Fruit fly (Drosophila melanogaster) S2 (cell line): ENCODE measurements around the gene CG14326.

Source experiments
- CG8478 ChIP-seq: fragments of >200 bp; optimal IDR thresholded peaks from 2 replicates; lab custom pipeline; 2018
- CTCF ChIP-seq, 2 experiments: fragments of >200 bp; optimal IDR thresholded peaks; 2 replicates each; lab custom pipeline; 2018

The CG14326 gene

DNA sequence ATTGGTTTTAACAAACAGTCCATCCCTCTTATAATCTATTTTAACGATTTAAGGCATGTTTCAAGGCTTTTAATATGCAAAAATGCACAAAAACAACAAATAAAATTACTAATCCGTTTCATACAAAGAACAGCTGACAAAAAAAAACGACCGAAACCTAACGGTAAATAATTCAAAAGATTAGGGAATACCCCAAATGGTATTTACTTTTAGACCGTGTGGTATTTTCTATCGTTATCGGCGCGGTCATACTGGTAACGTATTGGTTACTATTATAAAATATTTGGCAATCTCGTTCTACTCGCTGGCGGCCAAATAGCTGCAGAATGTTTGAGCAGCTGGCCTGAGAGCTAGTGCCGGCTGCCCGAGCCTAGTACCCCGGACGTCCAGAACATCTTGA, 13.0 kb upstream of the CG14326 start, which contains the start of gene sll:
TSS of gene sll (plus strand) at position 235 of the 400 bp plus-strand sequence.
- TF ChIP-seq CG8478 (no peak), CTCF (optimal IDR thresholded peaks at IDR 0.05; lab: Kevin White, UChicago) (no peak)

DNA sequence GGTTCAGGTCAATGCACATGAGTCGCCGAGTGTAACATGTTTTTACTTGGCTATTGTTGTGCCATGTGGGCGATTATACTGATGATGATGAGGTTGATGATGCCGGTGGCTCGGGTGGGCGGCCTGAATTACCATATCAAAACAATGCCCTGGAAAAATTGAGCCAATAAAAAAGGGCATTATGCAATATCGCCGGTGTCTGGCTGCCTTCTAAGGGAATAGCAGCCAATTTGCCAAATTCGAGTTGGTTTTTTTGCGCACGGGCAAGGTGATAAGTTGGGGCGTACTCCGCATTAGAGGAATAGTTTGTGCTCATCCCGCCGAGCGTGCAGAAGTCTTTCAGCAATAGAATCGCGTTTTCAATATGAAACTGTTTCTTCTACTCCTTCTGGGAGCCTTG, 9.8 kb upstream of the CG14326 start, which contains the start of gene CG14329:
TSS of gene CG14329 (plus strand) at position 301 of the 400 bp plus-strand sequence.
- TF ChIP-seq CG8478 (no peak), CTCF (optimal IDR thresholded peaks at IDR 0.05; lab: Kevin White, UChicago) (no peak)

DNA sequence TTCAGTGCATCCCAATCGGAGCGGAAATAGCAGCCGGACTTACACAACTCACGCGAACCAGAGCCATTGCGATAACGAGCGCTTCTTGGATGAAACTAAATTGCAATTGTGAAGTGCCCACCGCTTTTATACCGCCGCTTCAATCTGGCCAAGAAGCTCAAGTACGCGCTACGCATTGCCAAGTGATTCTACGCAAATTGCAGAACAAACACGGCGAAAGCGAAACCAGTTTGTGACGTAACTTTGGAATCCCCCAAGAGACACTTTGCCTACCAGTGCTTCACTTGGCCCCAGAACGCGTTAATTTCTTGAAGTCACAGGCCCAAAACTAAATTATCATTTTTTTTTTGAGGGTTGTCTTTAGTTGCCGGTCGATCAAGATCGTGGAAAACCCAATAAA, 7.5 kb upstream of the CG14326 start, which contains the start of gene Edg91:
TSS of gene Edg91 (minus strand) at position 101 of the 400 bp plus-strand sequence.
- TF ChIP-seq CG8478 (no peak), CTCF (optimal IDR thresholded peaks at IDR 0.05; lab: Kevin White, UChicago) (no peak)

DNA sequence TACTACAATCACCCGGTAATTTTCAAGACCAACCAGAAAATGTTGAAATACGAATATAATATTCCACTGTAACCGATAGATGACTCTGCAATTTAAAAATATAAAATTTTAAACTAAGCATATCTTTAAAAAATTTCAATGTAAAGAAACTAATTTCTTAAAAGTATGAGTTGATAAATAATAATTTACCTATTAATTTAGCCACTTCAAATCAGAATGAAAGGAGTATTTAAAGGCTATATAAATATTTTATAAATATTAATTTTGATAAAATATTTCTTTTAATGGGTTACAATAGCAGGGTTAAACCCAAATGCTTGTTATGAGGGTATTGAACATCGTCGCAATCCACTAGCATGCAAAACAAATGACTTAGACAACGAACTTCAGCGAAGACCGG, 7.1 kb upstream of the CG14326 start:
- no peak for TF ChIP-seq CG8478
- no peak for TF ChIP-seq CTCF (optimal IDR thresholded peaks at IDR 0.05; lab: Kevin White, UChicago)

DNA sequence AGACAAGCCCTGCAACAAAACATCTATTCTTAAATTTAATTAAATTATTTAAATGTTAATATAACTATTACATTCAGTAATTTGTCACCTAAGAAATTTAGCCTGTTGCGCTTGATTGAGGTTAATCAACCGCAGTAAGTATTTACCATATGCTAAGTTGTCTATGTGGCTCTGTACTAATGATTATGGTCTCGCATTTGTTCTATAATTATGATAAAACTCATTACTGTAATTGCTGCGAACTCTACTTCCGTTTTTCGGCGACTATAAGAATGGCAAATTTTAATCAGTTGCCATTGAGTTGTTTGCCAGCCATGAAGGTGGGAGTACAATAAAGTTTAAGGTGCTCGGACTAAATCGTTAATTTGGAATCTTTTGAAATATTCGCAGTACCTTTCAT, 6.3 kb upstream of the CG14326 start, which contains the start of gene CG34281:
TSS of gene CG34281 (plus strand) at position 301 of the 400 bp plus-strand sequence.
- TF ChIP-seq CTCF (optimal IDR thresholded peaks at IDR 0.05; lab: Kevin White, UChicago): no peak
- no peak for TF ChIP-seq CG8478

DNA sequence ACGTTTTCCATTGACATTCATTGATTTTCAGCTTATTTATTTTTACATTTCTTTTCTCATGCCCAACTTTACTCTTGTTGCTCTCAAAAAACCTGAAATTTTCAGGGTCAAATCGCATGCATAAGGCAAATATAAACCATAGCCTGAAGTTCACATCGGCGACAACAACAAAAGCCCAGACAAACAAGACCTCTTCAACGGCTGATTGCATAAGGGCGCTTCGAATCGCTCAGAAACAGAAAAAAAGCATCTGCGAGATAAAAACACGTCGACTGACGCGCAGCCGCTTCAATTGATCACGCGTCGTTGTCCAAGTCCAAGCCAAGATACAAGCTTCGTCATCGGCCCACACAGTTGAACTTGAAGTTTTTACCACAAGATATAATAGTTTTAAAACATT, 5.4 kb upstream of the CG14326 start, which contains the start of gene CG14327:
TSS of gene CG14327 (plus strand) at position 161 of the 400 bp plus-strand sequence.
- TF ChIP-seq CTCF (optimal IDR thresholded peaks at IDR 0.05; lab: Kevin White, UChicago): no peak
- TF ChIP-seq CG8478: no peak

DNA sequence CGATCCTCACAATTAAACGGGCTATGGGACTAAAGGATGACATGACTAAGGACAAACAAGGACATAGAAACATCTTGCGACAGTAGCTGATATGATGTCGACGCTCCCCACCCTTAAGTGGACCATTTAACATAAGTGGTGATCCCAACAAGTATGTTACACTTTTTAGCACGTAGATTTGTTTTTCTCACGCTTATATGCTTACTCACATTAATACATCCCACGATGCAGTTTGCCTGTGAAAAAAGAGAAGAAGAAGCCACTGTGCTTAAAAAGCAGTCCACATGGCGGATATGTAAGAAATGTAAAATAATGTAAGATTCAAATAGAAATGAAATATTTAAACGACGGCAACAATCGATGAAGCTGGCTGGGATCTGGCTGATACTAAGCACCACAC, 3.8 kb upstream of the CG14326 start:
- TF ChIP-seq CG8478: no peak
- peak; percentile 63 to 64 for TF ChIP-seq CTCF (optimal IDR thresholded peaks at IDR 0.05; lab: Kevin White, UChicago)

DNA sequence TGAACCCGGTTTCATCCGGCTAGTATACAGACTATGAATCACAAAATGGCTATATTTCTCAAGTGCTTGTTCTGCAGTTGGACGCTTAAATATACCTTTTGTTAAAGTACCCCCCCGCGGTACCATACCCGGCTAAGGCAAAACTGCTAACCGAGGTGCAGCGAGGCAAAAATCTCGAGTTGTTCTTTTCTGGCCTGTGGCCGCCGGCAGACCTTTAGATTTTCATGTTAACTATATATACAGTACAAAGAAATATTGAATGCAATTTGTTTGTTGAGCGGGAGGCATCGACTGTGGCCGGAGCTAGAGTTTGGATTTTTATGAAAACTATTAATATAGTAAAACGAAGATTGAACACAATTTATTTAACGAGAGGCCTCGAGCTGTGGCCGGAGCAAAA, 3.2 kb upstream of the CG14326 start:
- TF ChIP-seq CG8478 (no peak), CTCF (optimal IDR thresholded peaks at IDR 0.05; lab: Kevin White, UChicago) (no peak)

DNA sequence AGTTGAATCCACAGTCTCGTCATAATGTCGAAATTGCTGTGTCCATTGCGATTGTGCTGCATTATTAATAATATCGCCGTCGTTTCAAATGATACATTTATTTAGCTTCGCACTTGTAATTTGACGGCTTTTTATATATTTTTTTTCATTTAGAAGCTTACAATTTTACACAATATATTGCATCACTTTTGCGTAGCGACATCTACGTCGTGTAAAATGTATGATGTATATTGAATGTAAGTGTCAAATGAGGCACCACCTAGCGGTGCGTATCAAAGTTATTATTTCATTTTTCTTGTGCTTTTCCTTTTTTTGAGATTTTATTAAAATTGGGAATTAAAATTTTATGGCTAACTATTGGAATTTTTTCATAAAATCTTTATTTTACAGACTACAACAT, 2.4 kb upstream of the CG14326 start:
- no peak for TF ChIP-seq CG8478
- peak; percentile 69 to 89 for TF ChIP-seq CTCF (optimal IDR thresholded peaks at IDR 0.05; lab: Kevin White, UChicago)

DNA sequence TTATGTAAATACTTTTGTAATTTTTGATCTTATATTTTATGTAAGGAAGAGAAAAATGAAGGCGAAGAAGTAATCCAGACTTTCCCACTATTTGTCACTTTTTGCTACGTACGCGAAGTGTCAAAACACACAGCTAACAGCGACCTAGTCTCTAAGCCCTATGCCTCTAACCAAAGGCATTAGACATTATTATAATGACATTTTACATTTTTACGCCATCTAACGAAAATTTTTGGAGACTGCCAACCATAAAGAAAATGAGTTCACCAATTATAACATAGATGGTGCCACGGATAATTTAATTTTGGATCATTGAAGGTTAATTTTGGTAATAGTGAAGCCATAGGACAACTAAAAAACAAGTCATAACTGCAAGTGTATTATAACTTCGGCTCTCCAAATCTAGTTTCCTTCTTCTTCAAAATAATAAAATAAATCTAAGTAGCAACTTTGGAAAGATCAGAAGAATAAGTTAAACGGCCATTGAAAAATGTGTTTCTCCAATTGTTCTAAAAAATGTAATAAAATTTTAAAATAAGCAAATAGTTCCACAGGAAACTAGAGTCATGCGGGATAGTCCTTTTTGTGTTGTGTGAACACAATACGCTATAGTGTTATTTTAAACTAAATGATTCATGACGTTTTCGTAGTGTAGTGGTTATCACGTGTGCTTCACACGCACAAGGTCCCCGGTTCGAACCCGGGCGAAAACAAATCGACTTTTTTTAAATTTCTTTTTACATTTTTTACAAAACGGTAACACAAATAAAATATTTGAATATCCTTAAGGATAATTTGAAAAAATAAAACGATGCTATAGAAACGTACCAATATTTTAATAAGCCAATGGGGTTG, 1.6 kb upstream of the CG14326 start:
- TF ChIP-seq CTCF (optimal IDR thresholded peaks at IDR 0.05; lab: Kevin White, UChicago) (peak; percentile 95), CG8478 (no peak)

DNA sequence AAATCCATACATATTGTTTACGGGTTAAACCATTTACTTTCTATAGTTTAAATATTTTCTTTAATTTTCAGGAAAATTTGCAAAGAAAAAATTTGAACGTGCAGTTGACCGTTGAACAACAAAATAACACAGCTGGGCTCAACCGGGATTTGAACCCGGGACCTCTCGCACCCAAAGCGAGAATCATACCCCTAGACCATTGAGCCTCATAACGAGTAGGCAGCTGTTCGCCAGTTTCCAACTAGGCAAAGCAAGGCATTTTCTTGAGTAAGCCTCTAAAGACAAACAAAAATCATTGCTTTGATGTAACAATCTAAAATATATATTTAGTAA, 958 bp upstream of the CG14326 start:
- TF ChIP-seq CTCF (optimal IDR thresholded peaks at IDR 0.05; lab: Kevin White, UChicago): no peak
- TF ChIP-seq CG8478: no peak

DNA sequence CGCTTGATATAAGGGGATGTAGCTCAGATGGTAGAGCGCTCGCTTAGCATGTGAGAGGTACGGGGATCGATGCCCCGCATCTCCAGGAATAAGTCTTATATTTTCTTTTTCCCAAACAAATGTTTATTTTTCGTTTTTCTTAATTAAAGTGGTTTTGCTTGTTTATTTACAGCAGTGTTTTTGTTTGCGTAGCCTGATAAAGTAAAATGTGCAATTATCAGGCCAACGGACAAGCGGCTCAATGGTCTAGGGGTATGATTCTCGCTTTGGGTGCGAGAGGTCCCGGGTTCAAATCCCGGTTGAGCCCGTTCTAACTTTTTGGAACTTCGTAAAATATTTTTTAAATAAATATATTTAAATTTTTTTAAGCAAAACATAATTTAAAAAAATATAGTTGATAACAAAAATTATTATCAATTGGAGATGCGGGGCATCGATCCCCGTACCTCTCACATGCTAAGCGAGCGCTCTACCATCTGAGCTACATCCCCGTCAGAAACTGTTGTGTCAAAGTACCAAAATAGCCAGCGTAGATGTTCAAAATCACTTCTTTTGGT, 904 bp downstream of the CG14326 start:
- TF ChIP-seq CG8478: no peak
- TF ChIP-seq CTCF (optimal IDR thresholded peaks at IDR 0.05; lab: Kevin White, UChicago): no peak

DNA sequence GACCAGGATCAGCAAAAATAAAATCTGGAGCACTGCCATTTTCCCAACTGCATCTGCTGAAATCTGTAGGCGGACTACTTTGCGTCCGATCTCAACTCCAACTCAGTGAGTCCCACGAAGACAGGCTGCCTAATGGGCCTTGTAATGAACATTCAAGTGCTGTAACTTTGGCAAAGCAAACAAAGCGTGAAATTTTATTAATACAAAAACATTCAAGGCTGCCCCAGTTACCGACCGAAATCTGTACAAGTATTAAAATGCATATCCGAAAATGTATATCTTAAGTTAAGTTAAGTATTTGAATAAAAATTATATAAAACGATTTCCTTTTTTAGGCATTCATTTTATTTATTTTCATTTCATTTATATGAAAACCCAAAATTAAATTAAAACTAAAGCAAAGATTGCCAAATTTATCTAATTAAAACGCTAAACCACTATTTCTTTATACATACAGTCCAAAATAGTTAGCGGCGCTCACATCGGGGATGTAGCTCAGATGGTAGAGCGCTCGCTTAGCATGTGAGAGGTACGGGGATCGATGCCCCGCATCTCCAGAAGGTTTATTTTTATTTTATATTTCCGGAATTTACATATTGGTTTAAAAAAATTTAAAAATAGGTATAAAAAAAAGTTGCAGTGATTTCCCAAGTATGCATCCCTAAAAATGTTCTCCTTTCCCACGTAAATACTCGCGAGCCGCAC, 3.3 kb downstream of the CG14326 start, which contains the start of gene CG14323:
TSS of gene CG14323 (minus strand) at position 51 of the 705 bp plus-strand sequence.
- no peak for TF ChIP-seq CTCF (optimal IDR thresholded peaks at IDR 0.05; lab: Kevin White, UChicago)
- no peak for TF ChIP-seq CG8478

DNA sequence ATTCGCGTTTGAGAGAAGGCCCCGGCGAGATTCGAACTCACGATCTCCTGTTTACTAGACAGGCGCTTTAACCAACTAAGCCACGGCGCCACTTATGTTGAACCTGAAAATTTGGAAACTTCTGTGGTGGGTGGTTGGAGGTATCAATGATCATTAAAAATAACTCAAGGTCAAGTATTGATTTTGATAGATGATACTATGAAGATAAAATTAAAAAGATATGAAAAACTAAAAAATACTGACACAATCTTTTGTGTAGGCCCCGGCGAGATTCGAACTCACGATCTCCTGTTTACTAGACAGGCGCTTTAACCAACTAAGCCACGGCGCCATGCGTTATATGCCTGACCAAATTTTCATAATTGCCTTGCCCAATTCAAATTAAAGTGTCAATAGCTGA, 5.6 kb downstream of the CG14326 start:
- TF ChIP-seq CTCF (optimal IDR thresholded peaks at IDR 0.05; lab: Kevin White, UChicago) (no peak), CG8478 (no peak)

DNA sequence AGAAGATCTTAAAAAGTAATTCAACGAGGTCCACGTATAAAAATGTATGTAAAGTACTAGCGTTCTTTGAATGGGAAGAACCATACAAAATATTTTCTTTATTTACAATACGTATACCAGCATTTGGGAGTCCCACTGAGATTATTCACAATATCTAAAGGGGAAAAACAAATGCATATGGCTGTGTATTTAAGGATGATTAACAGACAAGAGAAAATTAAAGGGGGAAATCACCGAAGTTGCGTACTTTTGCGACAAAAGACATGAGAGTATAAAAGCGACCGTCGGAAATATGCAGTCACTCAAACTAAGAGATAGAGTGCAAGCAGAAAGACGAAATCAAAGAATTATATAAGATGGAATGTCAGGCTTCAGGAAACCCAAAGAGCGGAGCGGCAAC, 6.1 kb downstream of the CG14326 start, which contains the start of gene AttD:
TSS of gene AttD (plus strand) at position 301 of the 400 bp plus-strand sequence.
- no peak for TF ChIP-seq CTCF (optimal IDR thresholded peaks at IDR 0.05; lab: Kevin White, UChicago)
- TF ChIP-seq CG8478: no peak
